Worm (Caenorhabditis elegans) whole organism, L3 larva: Measurements from ENCODE around the gene exos-4.1.

ENCODE experiments used
- fos-1 ChIP-seq: fragments of 150-350 bp; optimal IDR thresholded peaks from 2 replicates; lab custom pipeline; 2014; ENCODE audit warnings: missing biosample characterization, missing genetic modification characterization
- hmg-11 ChIP-seq: sonication (generic microtip); optimal IDR thresholded peaks from 2 replicates; lab custom pipeline; 2016; ENCODE audit warnings: missing genetic modification characterization, missing compliant biosample characterization
- jun-1 ChIP-seq: fragments of 150-350 bp; optimal IDR thresholded peaks from 2 replicates; lab custom pipeline; 2014; ENCODE audit warnings: missing biosample characterization, missing genetic modification reagents, missing genetic modification characterization
- lsy-12 ChIP-seq: sonication (generic microtip); optimal IDR thresholded peaks from 2 replicates; lab custom pipeline; 2016; ENCODE audit warnings: mild to moderate bottlenecking, missing genetic modification characterization, missing compliant biosample characterization
- nfya-1 ChIP-seq: sonication (generic microtip); optimal IDR thresholded peaks from 2 replicates; lab custom pipeline; 2017; ENCODE audit warnings: missing genetic modification characterization, mild to moderate bottlenecking, missing compliant biosample characterization, antibody characterized with exemption, moderate library complexity; ENCODE audit not compliant: insufficient read depth
- nhr-11 ChIP-seq: fragments of 150-350 bp; optimal IDR thresholded peaks from 2 replicates; lab custom pipeline; 2014; ENCODE audit warnings: missing biosample characterization, missing genetic modification characterization
- nhr-23 ChIP-seq: fragments of 150-350 bp; optimal IDR thresholded peaks from 2 replicates; lab custom pipeline; 2014; ENCODE audit warnings: missing biosample characterization, missing genetic modification reagents, missing genetic modification characterization
- nhr-237 ChIP-seq: fragments of 150-350 bp; optimal IDR thresholded peaks from 2 replicates; lab custom pipeline; 2014; ENCODE audit warnings: missing biosample characterization, missing genetic modification characterization
- pha-4 ChIP-seq: fragments of 150-350 bp; optimal IDR thresholded peaks from 2 replicates; lab custom pipeline; 2014; ENCODE audit warnings: missing biosample characterization, missing genetic modification reagents, missing genetic modification characterization
- skn-1 ChIP-seq: fragments of 150-350 bp; optimal IDR thresholded peaks from 2 replicates; lab custom pipeline; 2014; ENCODE audit warnings: missing biosample characterization, missing genetic modification characterization
- unc-62 ChIP-seq: fragments of 150-350 bp; sonication (generic microtip); optimal IDR thresholded peaks from 4 replicates; lab custom pipeline; 2014; ENCODE audit warnings: missing biosample characterization, missing genetic modification reagents, missing genetic modification characterization
- ztf-11 ChIP-seq: fragments of 150-350 bp; optimal IDR thresholded peaks from 2 replicates; lab custom pipeline; 2014; ENCODE audit warnings: missing biosample characterization, missing genetic modification characterization

DNA sequence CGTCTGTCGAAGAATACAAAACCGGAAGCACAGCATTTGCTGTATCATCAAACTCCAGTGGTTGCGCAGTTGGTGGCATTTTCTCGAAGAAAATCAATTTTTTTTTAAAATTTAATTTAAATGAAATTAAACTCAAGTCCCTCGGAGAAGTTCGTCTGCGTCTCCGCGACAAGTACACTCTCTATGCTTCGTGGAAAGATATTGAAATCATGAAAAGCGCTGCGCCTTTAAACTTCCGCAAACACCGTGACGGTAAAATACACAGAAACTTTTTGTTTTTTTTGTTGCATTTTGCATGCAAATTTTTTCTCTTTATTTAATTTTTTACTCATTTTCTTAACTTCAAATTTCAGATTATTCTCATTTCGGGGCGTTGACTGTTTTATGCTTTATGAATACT is at the start of gene exos-4.1, which contains the start of the genes dli-1 and tin-9.2:
- TF ChIP-seq unc-62 (GFP tag; lab: Kevin White, UChicago) (no peak), nhr-237 (no peak), hmg-11 (tag; lab: Kevin White, UChicago) (peak; percentile 58), fos-1 (tag; lab: Kevin White, UChicago) (no peak), nhr-11 (tag; lab: Kevin White, UChicago) (no peak), pha-4 (peak; percentile 69), skn-1 (tag; lab: Kevin White, UChicago) (peak; percentile 54), nhr-23 (tag; lab: Kevin White, UChicago) (peak; percentile 65), nfya-1 (tag; lab: Kevin White, UChicago) (peak; percentile 77), jun-1 (tag; lab: Kevin White, UChicago) (peak; percentile 3), lsy-12 (tag; lab: Kevin White, UChicago) (no peak), ztf-11 (tag; lab: Kevin White, UChicago) (no peak)
